Worm (Caenorhabditis elegans) whole organism, mixed stage, embryonic: Measurements from ENCODE around the gene C18A3.3.

ENCODE experiments used
- ceh-39 ChIP-seq: fragments of 150-350 bp; optimal IDR thresholded peaks from 2 replicates; lab custom pipeline; 2014; ENCODE audit warnings: missing biosample characterization, missing genetic modification characterization
- cnd-1 ChIP-seq: fragments of 200-800 bp; sonication (Bioruptor generic); optimal IDR thresholded peaks from 2 replicates; lab custom pipeline; 2018; ENCODE audit warnings: mild to moderate bottlenecking, missing genetic modification characterization, missing compliant biosample characterization
- elt-1 ChIP-seq: sonication (generic microtip); optimal IDR thresholded peaks from 2 replicates; lab custom pipeline; 2017; ENCODE audit warnings: missing genetic modification characterization, mild to moderate bottlenecking, missing compliant biosample characterization, antibody characterized with exemption, moderate library complexity, borderline replicate concordance; ENCODE audit not compliant: insufficient read depth
- elt-3 ChIP-seq: fragments of 150-350 bp; optimal IDR thresholded peaks from 2 replicates; lab custom pipeline; 2014; ENCODE audit warnings: missing biosample characterization, missing genetic modification characterization
- lin-13 ChIP-seq: fragments of 150-350 bp; optimal IDR thresholded peaks from 2 replicates; lab custom pipeline; 2014; ENCODE audit warnings: missing biosample characterization, missing genetic modification characterization
- lsy-2 ChIP-seq: fragments of 150-350 bp; optimal IDR thresholded peaks from 2 replicates; lab custom pipeline; 2014; ENCODE audit warnings: missing biosample characterization, missing genetic modification characterization
- nhr-2 ChIP-seq: fragments of 150-350 bp; optimal IDR thresholded peaks from 2 replicates; lab custom pipeline; 2014; ENCODE audit warnings: missing biosample characterization, missing genetic modification characterization
- snpc-4 ChIP-seq: fragments of 150-350 bp; optimal IDR thresholded peaks from 2 replicates; lab custom pipeline; 2014; ENCODE audit warnings: missing biosample characterization, missing genetic modification characterization
- unc-62 ChIP-seq: fragments of 150-350 bp; optimal IDR thresholded peaks from 2 replicates; lab custom pipeline; 2014; ENCODE audit warnings: missing biosample characterization, missing genetic modification reagents, missing genetic modification characterization
- zip-8 ChIP-seq: fragments of 150-350 bp; optimal IDR thresholded peaks from 2 replicates; lab custom pipeline; 2014; ENCODE audit warnings: missing biosample characterization, missing genetic modification characterization

DNA sequence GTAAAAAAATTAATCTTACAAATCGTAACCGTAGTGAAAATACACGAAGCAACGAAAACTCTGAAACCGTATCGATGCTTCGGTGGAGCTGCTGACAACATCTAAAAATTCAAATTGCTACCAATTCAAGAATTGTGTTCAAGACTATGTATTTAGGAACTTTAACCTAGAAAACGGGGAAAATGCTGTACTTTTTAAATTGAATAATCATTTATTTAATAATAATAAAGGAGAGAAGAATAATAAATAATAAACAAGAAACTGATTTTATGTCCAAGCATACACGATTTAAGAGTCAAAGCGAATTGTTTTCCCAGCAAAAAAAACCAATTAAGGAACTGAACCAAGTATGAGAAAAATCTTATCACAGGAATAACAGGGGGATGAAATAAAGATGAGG lies 46.5 kb upstream of the C18A3.3 start, which contains the start of gene C25H3.17:
- TF ChIP-seq snpc-4 (tag; lab: Kevin White, UChicago): no peak
- no peak for TF ChIP-seq nhr-2
- no peak for TF ChIP-seq cnd-1 (tag; lab: Kevin White, UChicago)
- no peak for TF ChIP-seq lsy-2 (tag; lab: Kevin White, UChicago)
- TF ChIP-seq elt-1 (tag; lab: Kevin White, UChicago): no peak
- no peak for TF ChIP-seq zip-8 (tag; lab: Kevin White, UChicago)
- no peak for TF ChIP-seq ceh-39 (tag; lab: Kevin White, UChicago)
- TF ChIP-seq lin-13: no peak
- TF ChIP-seq unc-62: no peak
- TF ChIP-seq elt-3: no peak
